Worm (Caenorhabditis elegans) whole organism, mixed stage, embryonic: ENCODE results near the gene Y43F8B.23.

Source experiments
- bed-3 ChIP-seq: fragments of 200-800 bp; sonication (Bioruptor generic); optimal IDR thresholded peaks from 3 replicates; lab custom pipeline; 2018; ENCODE audit warnings: mild to moderate bottlenecking, missing genetic modification characterization, moderate library complexity, missing compliant biosample characterization
- blmp-1 ChIP-seq: fragments of 150-350 bp; optimal IDR thresholded peaks from 2 replicates; lab custom pipeline; 2014; ENCODE audit warnings: missing biosample characterization, missing genetic modification characterization
- ceh-39 ChIP-seq: fragments of 150-350 bp; optimal IDR thresholded peaks from 2 replicates; lab custom pipeline; 2014; ENCODE audit warnings: missing biosample characterization, missing genetic modification characterization
- ceh-83 ChIP-seq: fragments of 200-800 bp; sonication (Bioruptor generic); optimal IDR thresholded peaks from 2 replicates; lab custom pipeline; 2018; ENCODE audit warnings: mild to moderate bottlenecking, missing genetic modification characterization, missing compliant biosample characterization
- cnd-1 ChIP-seq: fragments of 200-800 bp; sonication (Bioruptor generic); optimal IDR thresholded peaks from 2 replicates; lab custom pipeline; 2018; ENCODE audit warnings: mild to moderate bottlenecking, missing genetic modification characterization, missing compliant biosample characterization
- drap-1 ChIP-seq: fragments of 200-800 bp; sonication (Bioruptor generic); optimal IDR thresholded peaks from 3 replicates; lab custom pipeline; 2018; ENCODE audit warnings: mild to moderate bottlenecking, missing genetic modification characterization, missing compliant biosample characterization
- elt-1 ChIP-seq: sonication (generic microtip); optimal IDR thresholded peaks from 2 replicates; lab custom pipeline; 2017; ENCODE audit warnings: missing genetic modification characterization, mild to moderate bottlenecking, missing compliant biosample characterization, antibody characterized with exemption, moderate library complexity, borderline replicate concordance; ENCODE audit not compliant: insufficient read depth
- elt-3 ChIP-seq: fragments of 150-350 bp; optimal IDR thresholded peaks from 2 replicates; lab custom pipeline; 2014; ENCODE audit warnings: missing biosample characterization, missing genetic modification characterization
- flh-1 ChIP-seq: fragments of 200-800 bp; sonication (Bioruptor generic); optimal IDR thresholded peaks from 2 replicates; lab custom pipeline; 2018; ENCODE audit warnings: mild to moderate bottlenecking, missing genetic modification characterization, moderate library complexity, missing compliant biosample characterization
- hlh-1 ChIP-seq: fragments of 150-350 bp; optimal IDR thresholded peaks from 2 replicates; lab custom pipeline; 2014; ENCODE audit warnings: missing biosample characterization, missing genetic modification reagents, missing genetic modification characterization
- lin-13 ChIP-seq: fragments of 150-350 bp; optimal IDR thresholded peaks from 2 replicates; lab custom pipeline; 2014; ENCODE audit warnings: missing biosample characterization, missing genetic modification characterization
- lsy-2 ChIP-seq: fragments of 150-350 bp; optimal IDR thresholded peaks from 2 replicates; lab custom pipeline; 2014; ENCODE audit warnings: missing biosample characterization, missing genetic modification characterization
- mab-5 ChIP-seq: fragments of 150-350 bp; optimal IDR thresholded peaks from 2 replicates; lab custom pipeline; 2014; ENCODE audit warnings: missing biosample characterization, missing genetic modification characterization
- mep-1 ChIP-seq: fragments of 150-350 bp; optimal IDR thresholded peaks from 2 replicates; lab custom pipeline; 2017; ENCODE audit warnings: missing biosample characterization, missing genetic modification reagents, missing genetic modification characterization, inconsistent platforms
- mls-2 ChIP-seq: sonication (generic microtip); optimal IDR thresholded peaks from 2 replicates; lab custom pipeline; 2016; ENCODE audit warnings: mild to moderate bottlenecking, missing genetic modification characterization, moderate library complexity, missing compliant biosample characterization
- nhr-12 ChIP-seq: fragments of 150-350 bp; optimal IDR thresholded peaks from 2 replicates; lab custom pipeline; 2014; ENCODE audit warnings: missing biosample characterization, missing genetic modification characterization
- nhr-2 ChIP-seq: fragments of 150-350 bp; optimal IDR thresholded peaks from 2 replicates; lab custom pipeline; 2014; ENCODE audit warnings: missing biosample characterization, missing genetic modification characterization
- nhr-28 ChIP-seq: fragments of 150-350 bp; optimal IDR thresholded peaks from 2 replicates; lab custom pipeline; 2014; ENCODE audit warnings: missing biosample characterization, missing genetic modification characterization
- pha-4 ChIP-seq: fragments of 150-350 bp; optimal IDR thresholded peaks from 2 replicates; lab custom pipeline; 2018; ENCODE audit warnings: missing biosample characterization, missing genetic modification reagents, missing genetic modification characterization
- sem-2 ChIP-seq: fragments of 200-800 bp; sonication (Bioruptor generic); optimal IDR thresholded peaks from 2 replicates; lab custom pipeline; 2018; ENCODE audit warnings: mild to moderate bottlenecking, missing genetic modification characterization, missing compliant biosample characterization
- snpc-4 ChIP-seq: fragments of 150-350 bp; optimal IDR thresholded peaks from 2 replicates; lab custom pipeline; 2014; ENCODE audit warnings: missing biosample characterization, missing genetic modification characterization
- tbx-8 ChIP-seq: fragments of 200-800 bp; sonication (Bioruptor generic); optimal IDR thresholded peaks from 2 replicates; lab custom pipeline; 2018; ENCODE audit warnings: mild to moderate bottlenecking, missing genetic modification characterization, moderate library complexity, missing compliant biosample characterization
- unc-120 ChIP-seq: sonication (generic microtip); optimal IDR thresholded peaks from 2 replicates; lab custom pipeline; 2017; ENCODE audit warnings: missing genetic modification characterization, missing compliant biosample characterization; ENCODE audit not compliant: poor library complexity, severe bottlenecking
- unc-62 ChIP-seq: fragments of 150-350 bp; optimal IDR thresholded peaks from 2 replicates; lab custom pipeline; 2014; ENCODE audit warnings: missing biosample characterization, missing genetic modification reagents, missing genetic modification characterization
- ztf-11 ChIP-seq: fragments of 150-350 bp; optimal IDR thresholded peaks from 2 replicates; lab custom pipeline; 2014; ENCODE audit warnings: missing biosample characterization, missing genetic modification characterization

The Y43F8B.23 gene

DNA sequence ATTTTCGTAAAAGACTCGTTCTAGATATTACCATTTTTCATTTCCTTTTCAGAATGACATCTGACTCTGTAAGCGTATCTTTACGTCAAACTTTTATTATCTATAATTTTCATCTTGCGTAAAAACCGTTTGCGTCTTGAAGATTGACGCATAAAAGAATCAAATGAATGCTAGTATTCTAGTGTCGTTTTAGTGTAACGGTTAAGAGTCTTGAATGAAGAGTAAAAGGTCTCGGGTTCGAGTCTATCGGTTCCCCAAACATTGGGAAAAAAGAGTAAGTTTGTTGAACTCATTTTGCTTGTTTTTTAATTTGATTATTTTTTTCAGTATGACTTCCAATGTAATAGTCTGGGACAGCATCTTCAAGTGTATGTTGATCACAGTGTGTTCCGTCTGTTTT lies 17.1 kb upstream of the Y43F8B.23 start, which contains the start of gene Y43F8B.17:
Y43F8B.17 (plus strand) TSS at position 215 of the 400 bp plus-strand sequence.
- TF ChIP-seq blmp-1 (tag; lab: Kevin White, UChicago): no peak
- TF ChIP-seq unc-62 (GFP tag; lab: Kevin White, UChicago): no peak
- TF ChIP-seq elt-3 (tag; lab: Kevin White, UChicago): no peak
- no peak for TF ChIP-seq sem-2 (GFP tag; lab: Kevin White, UChicago)
- TF ChIP-seq nhr-12: no peak
- TF ChIP-seq hlh-1 (tag; lab: Kevin White, UChicago): no peak
- TF ChIP-seq mab-5 (tag; lab: Kevin White, UChicago): no peak
- no peak for TF ChIP-seq drap-1
- no peak for TF ChIP-seq elt-1

DNA sequence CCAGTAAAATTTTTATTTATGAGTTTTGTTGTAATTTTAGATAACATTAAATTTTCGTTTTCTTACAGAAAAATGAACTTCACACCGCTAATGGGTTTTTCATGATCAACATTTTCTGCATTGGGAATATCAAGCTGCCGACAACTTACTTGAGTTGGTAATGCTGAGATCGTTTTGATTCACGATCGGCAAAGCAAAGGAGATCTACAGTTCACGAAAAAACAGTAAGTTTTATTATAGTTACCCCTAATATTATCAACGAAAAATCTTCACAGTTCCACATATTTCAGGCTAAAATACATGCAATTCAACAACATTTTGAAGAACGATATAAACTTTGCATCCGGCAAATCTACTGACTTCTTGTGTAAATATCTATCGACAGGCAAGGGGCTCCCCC lies 15.1 kb upstream of the Y43F8B.23 start, which contains the start of gene Y43F8B.22:
Y43F8B.22 (plus strand) TSS at position 301 of the 400 bp plus-strand sequence.
- TF ChIP-seq pha-4 (tag; lab: Kevin White, UChicago) (no peak), nhr-2 (tag; lab: Kevin White, UChicago) (no peak), snpc-4 (no peak), ztf-11 (no peak), tbx-8 (GFP tag; lab: Kevin White, UChicago) (no peak), flh-1 (GFP tag; lab: Kevin White, UChicago) (no peak), mep-1 (tag; lab: Kevin White, UChicago) (no peak), mab-5 (tag; lab: Kevin White, UChicago) (no peak), mls-2 (tag; lab: Kevin White, UChicago) (no peak), lin-13 (no peak), elt-3 (tag; lab: Kevin White, UChicago) (no peak), drap-1 (no peak)
- TF ChIP-seq, all 35 proteins: peak for 0

DNA sequence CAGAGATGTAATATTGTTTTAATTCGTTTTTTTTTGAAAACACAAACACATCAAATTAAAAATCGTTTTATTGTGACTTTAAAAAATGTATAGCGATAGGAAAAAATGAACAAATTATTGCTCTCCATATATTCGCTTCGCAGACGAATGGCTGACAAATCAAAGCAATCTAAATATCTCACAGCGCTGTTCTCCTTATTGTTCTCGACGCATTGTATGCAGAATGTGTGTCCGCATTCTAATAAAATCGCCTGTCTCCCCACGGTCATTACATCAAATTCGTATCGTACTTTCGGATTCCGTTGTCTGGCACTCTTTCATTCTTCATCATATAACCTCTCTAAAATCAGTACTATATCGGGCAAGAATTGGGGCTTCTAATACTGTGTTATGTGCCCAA lies 10.4 kb upstream of the Y43F8B.23 start, which contains the start of gene Y43F8B.9:
Y43F8B.9 (plus strand) TSS at position 301 of the 400 bp plus-strand sequence.
- no peak for TF ChIP-seq mls-2 (tag; lab: Kevin White, UChicago)
- no peak for TF ChIP-seq ztf-11

DNA sequence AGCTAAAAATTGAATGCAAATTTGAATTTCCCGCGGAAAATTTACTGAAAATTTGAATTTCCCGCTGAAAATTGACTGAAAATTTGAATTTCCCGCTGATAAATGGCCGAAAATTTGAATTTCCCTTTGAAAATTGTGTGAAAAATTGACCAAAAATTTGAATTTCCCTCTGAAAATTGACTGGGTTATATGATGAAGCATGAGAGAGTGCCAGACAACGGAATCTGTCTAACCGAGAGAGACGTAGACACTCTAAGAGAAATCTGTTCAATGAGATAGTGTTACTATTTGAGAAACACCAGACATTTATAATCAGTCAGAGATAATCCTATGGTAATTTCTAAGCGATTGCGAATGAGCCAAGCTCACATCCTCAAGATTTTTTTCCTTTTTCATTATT lies 9.9 kb upstream of the Y43F8B.23 start:
- TF ChIP-seq ztf-11 (no peak), ceh-83 (GFP tag; lab: Kevin White, UChicago) (no peak), nhr-28 (tag; lab: Kevin White, UChicago) (no peak)

DNA sequence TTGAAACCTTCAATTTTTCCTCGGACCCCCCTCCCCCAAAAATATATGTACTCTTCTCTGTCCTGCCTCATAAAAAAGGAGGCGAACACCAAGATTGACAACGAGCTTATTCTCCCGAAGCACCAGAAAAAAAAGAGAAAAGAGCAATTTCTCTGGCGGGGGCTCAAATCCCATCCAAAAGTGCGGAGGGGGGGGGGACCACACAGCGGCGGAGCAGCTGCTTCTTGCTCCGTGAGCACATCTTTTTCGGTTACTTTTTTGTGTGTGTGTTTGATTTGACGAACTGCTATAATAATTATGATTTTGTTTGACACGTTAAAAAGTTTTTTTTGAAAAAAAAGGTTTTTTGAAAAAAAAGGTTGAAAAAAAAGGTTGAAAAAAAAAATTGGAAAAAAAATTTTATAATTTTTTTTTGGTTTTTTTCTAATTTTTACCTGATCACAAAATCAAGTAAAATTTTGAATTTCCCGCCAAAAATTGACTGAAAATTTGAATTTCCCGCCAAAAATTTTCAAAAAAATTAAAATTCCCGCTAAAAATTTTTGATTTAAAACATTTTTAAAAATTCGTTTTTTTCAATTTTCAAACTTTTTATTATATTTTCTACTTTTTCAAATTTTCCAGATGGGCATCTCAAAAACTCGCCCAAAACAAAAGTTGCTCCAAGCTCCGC lies 6.5 kb upstream of the Y43F8B.23 start, which contains the start of gene Y43F8B.10:
Y43F8B.10 (plus strand) TSS at position 623 of the 673 bp plus-strand sequence.
- TF ChIP-seq hlh-1 (tag; lab: Kevin White, UChicago): peak; percentile 64
- peak; percentile 29 for TF ChIP-seq unc-120 (tag; lab: Kevin White, UChicago)
- no peak for TF ChIP-seq ceh-39 (tag; lab: Kevin White, UChicago)

DNA sequence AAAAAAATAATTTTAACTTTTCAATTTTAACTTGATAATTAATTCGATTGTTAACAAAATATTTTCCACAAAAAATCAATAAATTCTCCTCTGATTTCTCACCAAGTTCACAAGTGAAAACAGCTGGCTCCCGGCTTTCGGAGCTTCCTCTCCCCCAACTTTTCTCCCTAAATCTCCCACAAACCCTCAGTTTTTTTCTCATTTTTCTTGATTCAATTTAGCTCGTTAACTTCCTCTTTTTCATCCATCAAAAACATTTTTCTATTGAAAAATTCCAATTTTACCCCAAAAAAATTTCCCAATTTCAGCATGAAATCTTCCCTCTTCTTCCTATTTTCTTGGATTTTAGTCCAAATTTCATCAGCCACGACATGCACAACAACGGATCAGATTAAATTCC lies 2.9 kb upstream of the Y43F8B.23 start, which contains the start of gene Y43F8B.11:
Y43F8B.11 (plus strand) TSS at position 301 of the 400 bp plus-strand sequence.
- TF ChIP-seq nhr-2 (tag; lab: Kevin White, UChicago): no peak
- no peak for TF ChIP-seq bed-3 (GFP tag; lab: Kevin White, UChicago)
- TF ChIP-seq lsy-2 (tag; lab: Kevin White, UChicago): no peak
- TF ChIP-seq, all 35 proteins: peak for 0

DNA sequence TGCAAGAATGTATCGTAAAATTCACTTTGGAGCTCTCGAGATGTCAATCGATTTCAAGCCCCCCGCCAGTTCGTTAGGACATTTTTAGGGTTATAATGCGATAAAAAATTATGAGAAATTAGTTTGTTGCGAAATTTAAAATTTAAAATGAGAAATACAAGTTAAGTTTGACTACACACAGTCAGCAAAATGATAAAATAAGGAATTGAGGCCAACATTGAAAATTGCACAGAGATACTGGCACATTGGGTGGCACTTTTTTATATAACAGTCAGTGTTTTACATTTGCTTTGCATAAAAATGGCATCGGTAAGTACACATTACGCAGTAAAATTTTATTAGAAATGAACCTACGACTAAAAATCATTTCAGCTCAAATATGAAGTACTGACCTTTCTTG lies 635 bp upstream of the Y43F8B.23 start, which contains the start of gene Y43F8B.12:
Y43F8B.12 (plus strand) TSS at position 301 of the 400 bp plus-strand sequence.
- TF ChIP-seq cnd-1 (tag; lab: Kevin White, UChicago) (no peak), ceh-83 (GFP tag; lab: Kevin White, UChicago) (no peak), nhr-2 (tag; lab: Kevin White, UChicago) (no peak), unc-120 (tag; lab: Kevin White, UChicago) (no peak), ceh-39 (tag; lab: Kevin White, UChicago) (no peak)
- TF ChIP-seq, all 35 proteins: peak for 0
